Fruit fly (Drosophila melanogaster) whole organism, pupa: ENCODE measurements around the gene p-cup.

Experiments
- CG10348 ChIP-seq: fragments of 200-800 bp; sonication (Bioruptor generic); IDR thresholded peaks from 2 replicates; pipeline ENCODE4 v1.3.6; 2022; ENCODE audit warnings: missing biosample characterization, missing genetic modification characterization
- CG12605 ChIP-seq: fragments of 200-800 bp; sonication (Bioruptor generic); IDR thresholded peaks from 2 replicates; pipeline ENCODE4 v1.3.6; 2022; ENCODE audit warnings: missing biosample characterization, missing genetic modification characterization
- CG13204 ChIP-seq: fragments of 200-800 bp; sonication (Bioruptor generic); optimal IDR thresholded peaks from 2 replicates; lab custom pipeline; 2018; ENCODE audit warnings: missing biosample characterization, mild to moderate bottlenecking, missing genetic modification characterization, moderate library complexity
- CG14655 ChIP-seq: fragments of 200-800 bp; sonication (Bioruptor generic); optimal IDR thresholded peaks from 3 replicates; lab custom pipeline; 2017; ENCODE audit warnings: mild to moderate bottlenecking, missing biosample characterization, missing genetic modification reagents, missing genetic modification characterization
- CG15710 ChIP-seq: fragments of 200-800 bp; sonication (Bioruptor generic); optimal IDR thresholded peaks from 2 replicates; lab custom pipeline; 2018; ENCODE audit warnings: missing biosample characterization, mild to moderate bottlenecking, missing genetic modification characterization, moderate library complexity
- CG17806 ChIP-seq: fragments of 200-800 bp; sonication (Bioruptor generic); optimal IDR thresholded peaks from 2 replicates; lab custom pipeline; 2018; ENCODE audit warnings: missing biosample characterization, mild to moderate bottlenecking, missing genetic modification characterization, moderate library complexity
- CG32121 ChIP-seq: fragments of 200-800 bp; sonication (Bioruptor generic); IDR thresholded peaks from 2 replicates; pipeline ENCODE4 v1.3.6; 2022; ENCODE audit warnings: missing biosample characterization, missing genetic modification characterization
- CG34367 ChIP-seq: fragments of 200-800 bp; sonication (Bioruptor generic); optimal IDR thresholded peaks from 2 replicates; lab custom pipeline; 2018; ENCODE audit warnings: missing biosample characterization, mild to moderate bottlenecking, missing genetic modification characterization
- CG4496 ChIP-seq: fragments of 200-800 bp; sonication (Bioruptor generic); IDR thresholded peaks from 3 replicates; pipeline ENCODE4 v1.3.6; 2022; ENCODE audit warnings: missing biosample characterization, missing genetic modification characterization
- CG8159 ChIP-seq: fragments of 200-800 bp; sonication (Bioruptor generic); optimal IDR thresholded peaks from 3 replicates; lab custom pipeline; 2018; ENCODE audit warnings: missing biosample characterization, mild to moderate bottlenecking, missing genetic modification characterization, moderate library complexity
- CG8301 ChIP-seq: fragments of 200-800 bp; sonication (Bioruptor generic); optimal IDR thresholded peaks from 2 replicates; lab custom pipeline; 2018; ENCODE audit warnings: missing biosample characterization, mild to moderate bottlenecking, missing genetic modification characterization
- CG9948 ChIP-seq: fragments of 200-800 bp; sonication (Bioruptor generic); optimal IDR thresholded peaks from 2 replicates; lab custom pipeline; 2018; ENCODE audit warnings: missing biosample characterization, mild to moderate bottlenecking, missing genetic modification characterization, moderate library complexity
- D1 ChIP-seq: fragments of 200-800 bp; sonication (Bioruptor generic); optimal IDR thresholded peaks from 2 replicates; lab custom pipeline; 2018; ENCODE audit warnings: missing biosample characterization, mild to moderate bottlenecking, missing genetic modification characterization, moderate library complexity
- EcR ChIP-seq: fragments of 200-800 bp; sonication (Bioruptor generic); optimal IDR thresholded peaks from 3 replicates; lab custom pipeline; 2019; ENCODE audit warnings: missing biosample characterization, missing genetic modification characterization, mild to moderate bottlenecking, moderate library complexity, missing genetic modification reagents
- Ets98B ChIP-seq: fragments of 200-800 bp; sonication (Bioruptor generic); IDR thresholded peaks from 2 replicates; pipeline ENCODE4 v1.3.6; 2022; ENCODE audit warnings: missing biosample characterization, missing genetic modification characterization
- Pif1A ChIP-seq: fragments of 200-800 bp; sonication (Bioruptor generic); optimal IDR thresholded peaks from 3 replicates; lab custom pipeline; 2016; ENCODE audit warnings: missing biosample characterization, missing genetic modification characterization
- Pif1B ChIP-seq: fragments of 200-800 bp; sonication (Bioruptor generic); optimal IDR thresholded peaks from 3 replicates; lab custom pipeline; 2016; ENCODE audit warnings: missing biosample characterization, missing genetic modification characterization
- Snoo ChIP-seq: fragments of 200-800 bp; sonication (Bioruptor generic); optimal IDR thresholded peaks from 3 replicates; lab custom pipeline; 2017; ENCODE audit warnings: missing biosample characterization, mild to moderate bottlenecking, missing genetic modification characterization, inconsistent platforms
- fd96Ca ChIP-seq: fragments of 200-800 bp; sonication (Bioruptor generic); IDR thresholded peaks from 3 replicates; pipeline ENCODE4 v1.3.6; 2022; ENCODE audit warnings: missing biosample characterization, missing genetic modification characterization
- gl ChIP-seq: fragments of 200-800 bp; sonication (Bioruptor generic); optimal IDR thresholded peaks from 2 replicates; lab custom pipeline; 2018; ENCODE audit warnings: missing biosample characterization, mild to moderate bottlenecking, missing genetic modification characterization
- rn ChIP-seq: fragments of 200-800 bp; sonication (Bioruptor generic); IDR thresholded peaks from 2 replicates; pipeline ENCODE4 v1.3.6; 2022; ENCODE audit warnings: missing biosample characterization, missing genetic modification characterization

Gene p-cup

DNA sequence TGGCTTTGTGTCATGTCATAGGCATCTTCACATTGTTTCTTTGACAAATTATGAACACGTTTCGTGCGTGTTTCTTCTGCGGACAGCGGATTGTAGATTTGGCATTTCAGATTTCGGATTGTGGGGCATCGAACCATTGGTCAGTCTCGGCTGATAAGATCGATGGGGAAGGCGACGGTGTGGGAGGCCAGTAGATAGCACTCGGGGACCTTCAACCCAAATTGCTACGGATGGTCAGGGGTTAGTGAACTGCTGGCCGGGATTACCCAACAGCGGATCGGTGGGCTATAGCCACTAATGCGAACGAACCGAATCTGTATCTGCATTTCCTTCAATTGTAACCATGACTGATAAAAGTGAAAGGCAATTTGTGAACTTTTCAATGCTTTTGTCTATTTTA is 41.9 kb upstream of the p-cup start:
- no peak for TF ChIP-seq Pif1A (GFP tag; lab: Kevin White, UChicago)
- TF ChIP-seq CG17806 (tag; lab: Kevin White, UChicago), result no peak
- TF ChIP-seq D1 (tag; lab: Kevin White, UChicago), result no peak
- TF ChIP-seq CG32121 (GFP tag; lab: Robert Waterston, UW), result no peak
- no peak for TF ChIP-seq CG8159 (tag; lab: Kevin White, UChicago)

DNA sequence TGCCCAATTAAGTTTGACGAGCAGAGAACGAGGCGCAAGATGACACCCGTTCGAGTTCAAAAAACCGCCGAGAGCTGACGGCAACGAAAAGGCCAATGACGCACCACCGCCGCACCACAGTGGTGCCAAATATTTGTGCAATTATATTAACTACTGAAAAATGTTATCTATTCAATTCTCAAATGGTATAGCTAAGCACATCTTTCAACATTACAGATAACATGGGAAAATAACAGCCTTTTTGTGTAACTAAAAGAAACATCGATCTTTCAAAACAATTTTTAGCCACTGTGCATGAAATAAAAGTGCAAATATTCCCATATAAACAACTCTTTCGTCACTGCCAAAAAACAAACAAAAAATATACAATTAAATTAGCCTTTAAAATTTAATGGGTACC is 41.3 kb upstream of the p-cup start:
- TF ChIP-seq gl (tag; lab: Kevin White, UChicago) (no peak), CG8301 (tag; lab: Kevin White, UChicago) (no peak), Pif1A (GFP tag; lab: Kevin White, UChicago) (peak; percentile 67), Pif1B (peak; percentile 33), CG14655 (GFP tag; lab: Kevin White, UChicago) (peak; percentile 7), CG9948 (tag; lab: Kevin White, UChicago) (no peak), CG10348 (GFP tag; lab: Robert Waterston, UW) (no peak), CG17806 (tag; lab: Kevin White, UChicago) (peak; percentile 48), CG34367 (no peak), Snoo (peak; percentile 74), CG15710 (peak; percentile 8), CG13204 (GFP tag; lab: Kevin White, UChicago) (no peak), CG8159 (tag; lab: Kevin White, UChicago) (peak; percentile 36), CG4496 (GFP tag; lab: Robert Waterston, UW) (peak; percentile 37; the same call in 1 of the 3 replicates), Ets98B (no peak), D1 (tag; lab: Kevin White, UChicago) (no peak), CG32121 (GFP tag; lab: Robert Waterston, UW) (peak; percentile 28; the same call in 1 of the 2 replicates), rn (no peak), CG12605 (GFP tag; lab: Robert Waterston, UW) (no peak), fd96Ca (no peak), EcR (GFP tag; lab: Kevin White, UChicago) (no peak)

DNA sequence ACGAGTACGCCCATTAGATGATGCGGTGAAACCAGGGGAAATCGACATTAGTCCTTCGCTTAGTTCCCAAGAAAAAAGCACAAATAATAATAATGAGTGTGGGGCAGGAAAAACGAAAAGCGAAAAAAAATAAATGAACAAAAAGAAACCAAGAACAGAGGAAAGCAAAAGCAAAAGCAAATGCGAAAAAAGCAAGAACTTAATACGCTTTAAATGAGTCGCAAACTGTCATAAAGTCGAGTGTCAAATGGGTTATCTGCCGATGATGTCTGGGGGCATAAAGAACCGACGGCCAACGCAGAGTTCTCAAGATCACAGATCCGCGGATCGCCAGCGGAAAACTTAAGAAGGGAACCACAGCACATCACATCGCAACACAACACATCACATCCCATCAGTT is 39.8 kb upstream of the p-cup start:
- peak; percentile 28 for TF ChIP-seq Pif1B
- TF ChIP-seq CG8301 (tag; lab: Kevin White, UChicago), result peak; percentile 43
- TF ChIP-seq CG9948 (tag; lab: Kevin White, UChicago), result peak; percentile 12
- peak; percentile 32 for TF ChIP-seq CG17806 (tag; lab: Kevin White, UChicago)
- TF ChIP-seq gl (tag; lab: Kevin White, UChicago), result peak; percentile 81
- TF ChIP-seq CG12605 (GFP tag; lab: Robert Waterston, UW), result peak; percentile 85
- TF ChIP-seq CG34367, result peak; percentile 66
- peak; percentile 65 for TF ChIP-seq CG15710
- no peak for TF ChIP-seq CG32121 (GFP tag; lab: Robert Waterston, UW)
- TF ChIP-seq Ets98B, result no peak
- TF ChIP-seq fd96Ca, result no peak
- peak; percentile 83 for TF ChIP-seq CG13204 (GFP tag; lab: Kevin White, UChicago)
- peak; percentile 63 for TF ChIP-seq CG14655 (GFP tag; lab: Kevin White, UChicago)
- peak; percentile 50 for TF ChIP-seq CG8159 (tag; lab: Kevin White, UChicago)
- TF ChIP-seq EcR (GFP tag; lab: Kevin White, UChicago), result peak; percentile 83
- TF ChIP-seq CG10348 (GFP tag; lab: Robert Waterston, UW), result no peak
- TF ChIP-seq CG4496 (GFP tag; lab: Robert Waterston, UW), result peak; percentile 48; the same call in 1 of the 3 replicates
- no peak for TF ChIP-seq rn
- peak; percentile 24 for TF ChIP-seq Pif1A (GFP tag; lab: Kevin White, UChicago)
- no peak for TF ChIP-seq Snoo
- no peak for TF ChIP-seq D1 (tag; lab: Kevin White, UChicago)

- TF ChIP-seq CG14655 (GFP tag; lab: Kevin White, UChicago) (no peak), Ets98B (no peak), CG17806 (tag; lab: Kevin White, UChicago) (no peak), CG8301 (tag; lab: Kevin White, UChicago) (no peak), CG8159 (tag; lab: Kevin White, UChicago) (no peak), CG9948 (tag; lab: Kevin White, UChicago) (no peak), CG13204 (GFP tag; lab: Kevin White, UChicago) (no peak), CG34367 (no peak), CG10348 (GFP tag; lab: Robert Waterston, UW) (no peak), rn (no peak), fd96Ca (no peak), CG15710 (no peak), Snoo (no peak), Pif1A (GFP tag; lab: Kevin White, UChicago) (no peak), Pif1B (no peak), D1 (tag; lab: Kevin White, UChicago) (no peak), CG4496 (GFP tag; lab: Robert Waterston, UW) (no peak), CG32121 (GFP tag; lab: Robert Waterston, UW) (no peak), EcR (GFP tag; lab: Kevin White, UChicago) (no peak)
Measured at dm6 chrX:17485293-17486056, 36.9 kb upstream of the p-cup start.

DNA sequence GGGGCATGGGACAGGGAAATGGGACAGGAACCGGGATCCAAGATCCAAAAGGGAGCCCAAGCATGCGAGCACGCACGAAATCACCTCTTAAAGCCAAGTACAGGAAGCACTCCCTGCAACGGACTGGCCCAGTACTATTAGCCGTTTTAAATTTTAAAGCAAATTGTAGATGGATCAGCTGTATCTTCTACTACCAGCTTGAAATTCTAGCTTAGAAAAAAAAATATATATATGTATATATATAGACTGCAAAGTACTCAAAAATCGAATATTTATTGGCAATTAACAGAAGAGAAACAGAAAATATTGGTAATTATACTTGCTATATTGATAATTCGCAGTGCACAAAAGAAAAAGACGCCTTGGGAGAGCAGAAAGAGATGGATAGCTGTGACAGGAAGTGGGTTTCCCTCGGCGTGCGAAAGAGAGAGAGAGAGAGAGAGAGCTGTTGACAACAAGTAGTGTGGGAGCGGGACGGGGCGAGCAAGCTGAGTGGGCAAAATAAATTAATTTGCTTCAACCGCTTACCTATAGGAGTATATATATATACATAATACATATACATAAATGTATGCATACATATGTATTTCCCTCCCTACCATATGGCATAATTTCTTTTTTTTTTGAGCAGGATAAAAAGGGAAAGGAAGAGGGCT is 35.7 kb upstream of the p-cup start:
- TF ChIP-seq CG15710 (peak; percentile 21), gl (tag; lab: Kevin White, UChicago) (no peak), CG8159 (tag; lab: Kevin White, UChicago) (peak; percentile 28), fd96Ca (no peak), Ets98B (no peak), CG12605 (GFP tag; lab: Robert Waterston, UW) (no peak), CG8301 (tag; lab: Kevin White, UChicago) (no peak)
